Worm (Caenorhabditis elegans) whole organism, L4 larva: ENCODE data around the gene ZK1290.1.

Experiments used
- F49E8.2 ChIP-seq: sonication (generic microtip); optimal IDR thresholded peaks from 2 replicates; lab custom pipeline; 2016; ENCODE audit warnings: missing compliant biosample characterization, mild to moderate bottlenecking, missing genetic modification characterization, borderline replicate concordance
- R02D3.7 ChIP-seq: fragments of 150-350 bp; sonication (generic microtip); optimal IDR thresholded peaks from 3 replicates; lab custom pipeline; 2014; ENCODE audit warnings: missing biosample characterization, missing genetic modification characterization
- T20F7.1 ChIP-seq: fragments of 200-800 bp; sonication (Bioruptor generic); optimal IDR thresholded peaks from 2 replicates; lab custom pipeline; 2018; ENCODE audit warnings: mild to moderate bottlenecking, missing genetic modification characterization, missing compliant biosample characterization
- Y5F2A.4 ChIP-seq: fragments of 200-800 bp; sonication (Bioruptor generic); optimal IDR thresholded peaks from 2 replicates; lab custom pipeline; 2018; ENCODE audit warnings: mild to moderate bottlenecking, missing genetic modification characterization, missing compliant biosample characterization
- ZK337.2 ChIP-seq: fragments of 200-800 bp; sonication (Bioruptor generic); IDR thresholded peaks from 2 replicates; pipeline ENCODE4 v1.3.6; 2022; ENCODE audit warnings: missing genetic modification reagents, missing genetic modification characterization, missing compliant biosample characterization
- ZK546.5 ChIP-seq, 2 experiments: sonication (generic microtip); optimal IDR thresholded peaks; 2 replicates each; lab custom pipeline; 2017; ENCODE audit warnings: missing biosample characterization in 2 of 2, missing genetic modification characterization in 2 of 2
- aly-2 ChIP-seq: sonication (generic microtip); optimal IDR thresholded peaks from 2 replicates; lab custom pipeline; 2018; ENCODE audit warnings: missing biosample characterization, missing genetic modification characterization
- ceh-20 ChIP-seq: fragments of 200-800 bp; sonication (Bioruptor generic); IDR thresholded peaks from 2 replicates; pipeline ENCODE4 v1.3.6; 2022; ENCODE audit warnings: missing genetic modification reagents, missing genetic modification characterization, missing compliant biosample characterization
- ces-1 ChIP-seq: fragments of 150-350 bp; sonication (generic microtip); optimal IDR thresholded peaks from 4 replicates; lab custom pipeline; 2014; ENCODE audit warnings: missing biosample characterization, missing genetic modification reagents, missing genetic modification characterization
- cey-2 ChIP-seq: sonication (generic microtip); optimal IDR thresholded peaks from 3 replicates; lab custom pipeline; 2017; ENCODE audit warnings: missing genetic modification characterization, mild to moderate bottlenecking, missing compliant biosample characterization, antibody characterized with exemption, borderline replicate concordance; ENCODE audit not compliant: insufficient read depth
- ctbp-1 ChIP-seq: fragments of 200-800 bp; sonication (Bioruptor generic); IDR thresholded peaks from 2 replicates; pipeline ENCODE4 v1.3.6; 2022; ENCODE audit warnings: missing genetic modification reagents, missing genetic modification characterization, missing compliant biosample characterization
- daf-12 ChIP-seq: fragments of 150-350 bp; optimal IDR thresholded peaks from 2 replicates; lab custom pipeline; 2014; ENCODE audit warnings: missing biosample characterization, missing genetic modification reagents, missing genetic modification characterization
- daf-16 ChIP-seq, 3 experiments: sonication (generic microtip); optimal IDR thresholded peaks; 2 replicates each; lab custom pipeline; 2016 to 2017; ENCODE audit warnings: missing genetic modification characterization in 3 of 3, missing genetic modification reagents in 3 of 3, mild to moderate bottlenecking in 2 of 3, missing compliant biosample characterization in 2 of 3, missing biosample characterization in 1 of 3, moderate library complexity in 1 of 3
- daf-8 ChIP-seq: fragments of 200-800 bp; sonication (Bioruptor generic); IDR thresholded peaks from 2 replicates; pipeline ENCODE4 v1.3.6; 2022; ENCODE audit warnings: missing genetic modification characterization, missing compliant biosample characterization
- dmd-6 ChIP-seq: fragments of 200-800 bp; sonication (Bioruptor generic); IDR thresholded peaks from 2 replicates; pipeline ENCODE4 v1.3.6; 2022; ENCODE audit warnings: missing genetic modification reagents, missing genetic modification characterization, missing compliant biosample characterization
- dmd-8 ChIP-seq: fragments of 200-800 bp; sonication (Bioruptor generic); IDR thresholded peaks from 2 replicates; pipeline ENCODE4 v1.3.6; 2022; ENCODE audit warnings: missing genetic modification characterization, missing compliant biosample characterization
- fkh-10 ChIP-seq: fragments of 150-350 bp; optimal IDR thresholded peaks from 2 replicates; lab custom pipeline; 2014; ENCODE audit warnings: missing biosample characterization, missing genetic modification reagents, missing genetic modification characterization
- fos-1 ChIP-seq: fragments of 150-350 bp; optimal IDR thresholded peaks from 2 replicates; lab custom pipeline; 2014; ENCODE audit warnings: missing biosample characterization, missing genetic modification characterization
- gei-8 ChIP-seq: fragments of 200-800 bp; sonication (Bioruptor generic); optimal IDR thresholded peaks from 2 replicates; lab custom pipeline; 2018; ENCODE audit warnings: mild to moderate bottlenecking, missing genetic modification characterization, missing compliant biosample characterization
- hlh-30 ChIP-seq: sonication (generic microtip); optimal IDR thresholded peaks from 2 replicates; lab custom pipeline; 2017; ENCODE audit warnings: antibody characterized with exemption, mild to moderate bottlenecking, missing genetic modification characterization, missing compliant biosample characterization; ENCODE audit not compliant: insufficient read depth
- hmg-1.1 ChIP-seq: fragments of 200-800 bp; sonication (Bioruptor generic); IDR thresholded peaks from 2 replicates; pipeline ENCODE4 v1.3.6; 2022; ENCODE audit warnings: missing genetic modification reagents, missing genetic modification characterization, missing compliant biosample characterization
- lim-7 ChIP-seq: fragments of 200-800 bp; sonication (Bioruptor generic); IDR thresholded peaks from 2 replicates; pipeline ENCODE4 v1.3.6; 2022; ENCODE audit warnings: missing genetic modification characterization, missing compliant biosample characterization
- lin-1 ChIP-seq: fragments of 200-800 bp; sonication (Bioruptor generic); IDR thresholded peaks from 2 replicates; pipeline ENCODE4 v1.3.6; 2022; ENCODE audit warnings: missing genetic modification reagents, missing genetic modification characterization, missing compliant biosample characterization
- lin-15B ChIP-seq: fragments of 150-350 bp; sonication (generic microtip); optimal IDR thresholded peaks from 3 replicates; lab custom pipeline; 2014; ENCODE audit warnings: missing biosample characterization, missing genetic modification characterization
- lsy-2 ChIP-seq, 2 experiments: fragments of 150-350 bp in 1 of 2; sonication (generic microtip) in 1 of 2; optimal IDR thresholded peaks; 2 replicates each; lab custom pipeline; 2014 to 2017; ENCODE audit warnings: missing biosample characterization in 2 of 2, missing genetic modification characterization in 2 of 2
- mes-2 ChIP-seq: sonication (generic microtip); optimal IDR thresholded peaks from 2 replicates; lab custom pipeline; 2016; ENCODE audit warnings: missing genotype, mild to moderate bottlenecking, missing genetic modification characterization, missing compliant biosample characterization; ENCODE audit not compliant: poor library complexity, severe bottlenecking
- nhr-10 ChIP-seq: fragments of 150-350 bp; optimal IDR thresholded peaks from 2 replicates; lab custom pipeline; 2014; ENCODE audit warnings: missing biosample characterization, missing genetic modification characterization
- nhr-102 ChIP-seq: sonication (generic microtip); optimal IDR thresholded peaks from 2 replicates; lab custom pipeline; 2016; ENCODE audit warnings: mild to moderate bottlenecking, missing genetic modification characterization, moderate library complexity, missing compliant biosample characterization
- nhr-11 ChIP-seq: fragments of 150-350 bp; optimal IDR thresholded peaks from 2 replicates; lab custom pipeline; 2014; ENCODE audit warnings: missing biosample characterization, missing genetic modification characterization
- nhr-28 ChIP-seq: fragments of 150-350 bp; optimal IDR thresholded peaks from 2 replicates; lab custom pipeline; 2014; ENCODE audit warnings: missing biosample characterization, missing genetic modification characterization
- nhr-48 ChIP-seq: sonication (generic microtip); optimal IDR thresholded peaks from 2 replicates; lab custom pipeline; 2016; ENCODE audit warnings: mild to moderate bottlenecking, missing genetic modification characterization, missing compliant biosample characterization
- pha-4 ChIP-seq, 2 experiments: fragments of 150-350 bp in 1 of 2; fragments of 200-800 bp in 1 of 2; sonication (Bioruptor generic) in 1 of 2; IDR thresholded peaks in 1 of 2; optimal IDR thresholded peaks in 1 of 2; 2 replicates each; pipeline versions ENCODE4 v1.3.6 to Lab custom; 2014 to 2022; ENCODE audit warnings: missing genetic modification characterization in 2 of 2, missing genetic modification reagents in 2 of 2, missing biosample characterization in 1 of 2, missing compliant biosample characterization in 1 of 2
- rbr-2 ChIP-seq: sonication (generic microtip); optimal IDR thresholded peaks from 2 replicates; lab custom pipeline; 2016; ENCODE audit warnings: missing genotype, missing genetic modification characterization, missing compliant biosample characterization
- tra-1 ChIP-seq: fragments of 200-800 bp; sonication (Bioruptor generic); IDR thresholded peaks from 2 replicates; pipeline ENCODE4 v1.3.6; 2022; ENCODE audit warnings: missing genetic modification reagents, missing genetic modification characterization, missing compliant biosample characterization
- unc-130 ChIP-seq: sonication (generic microtip); optimal IDR thresholded peaks from 2 replicates; lab custom pipeline; 2016; ENCODE audit warnings: missing genetic modification reagents, missing genetic modification characterization, missing compliant biosample characterization
- unc-62 ChIP-seq, 3 experiments: fragments of 150-350 bp in 1 of 3; sonication (generic microtip); optimal IDR thresholded peaks in 2 of 3; peaks in 1 of 3; 1 replicate in 1 of 3; 2 replicates in 2 of 3; lab custom pipeline; 2014 to 2017; ENCODE audit warnings: missing biosample characterization in 3 of 3, missing genetic modification characterization in 3 of 3, missing genetic modification reagents in 3 of 3, missing genotype in 1 of 3
- zag-1 ChIP-seq: fragments of 150-350 bp; optimal IDR thresholded peaks from 2 replicates; lab custom pipeline; 2014; ENCODE audit warnings: missing biosample characterization, missing genetic modification characterization
- zip-11 ChIP-seq: fragments of 200-800 bp; sonication (Bioruptor generic); IDR thresholded peaks from 2 replicates; pipeline ENCODE4 v1.3.6; 2022; ENCODE audit warnings: missing genetic modification characterization, missing compliant biosample characterization

ZK1290.1 gene

ce11 chrII:7593227-7593626 lies 31.7 kb downstream of the ZK1290.1 start (continued):
- no peak for TF ChIP-seq hlh-30 (tag; lab: Kevin White, UChicago)
- TF ChIP-seq zag-1 (tag; lab: Kevin White, UChicago) = no peak
- 0 out of 2 replicates have a peak, but pooled peaks have one; percentile 12 for TF ChIP-seq dmd-6 (GFP tag; lab: Robert Waterston, UW)
- TF ChIP-seq daf-16 (GFP tag; optimal IDR thresholded peaks at IDR 0.05; lab: Kevin White, UChicago) = no peak
- no peak for TF ChIP-seq daf-16 (tag; optimal IDR thresholded peaks at IDR 0.05; lab: Kevin White, UChicago)
- TF ChIP-seq dmd-8 (GFP tag; lab: Robert Waterston, UW) = no peak
- TF ChIP-seq ctbp-1 (GFP tag; lab: Robert Waterston, UW) = peak; percentile 72; the same call in 1 of the 2 replicates
- TF ChIP-seq zip-11 (GFP tag; lab: Robert Waterston, UW) = no peak
- TF ChIP-seq cey-2 (tag; lab: Kevin White, UChicago) = no peak
- no peak for TF ChIP-seq fos-1 (tag; lab: Kevin White, UChicago)
- no peak for TF ChIP-seq lim-7 (GFP tag; lab: Robert Waterston, UW)
- TF ChIP-seq lin-1 (GFP tag; lab: Robert Waterston, UW) = no peak
- TF ChIP-seq hmg-1.1 (GFP tag; lab: Robert Waterston, UW) = peak; percentile 62
- no peak for TF ChIP-seq daf-12 (tag; lab: Kevin White, UChicago)
- TF ChIP-seq ZK546.5 (tag; optimal IDR thresholded peaks at IDR 0.05; lab: Kevin White, UChicago) = no peak
- TF ChIP-seq T20F7.1 (GFP tag; lab: Kevin White, UChicago) = no peak
- peak in 1 of 2 experiments; percentile 27 for TF ChIP-seq lsy-2 (tag; optimal IDR thresholded peaks at IDR 0.05; lab: Kevin White, UChicago)
- peak in 1 of 2 experiments; percentile 94 for TF ChIP-seq unc-62 (GFP tag; optimal IDR thresholded peaks at IDR 0.05 in 1 of 2; lab: Kevin White, UChicago)
- no peak for TF ChIP-seq unc-62 (tag; optimal IDR thresholded peaks at IDR 0.05; lab: Kevin White, UChicago)
- no peak for TF ChIP-seq unc-130 (GFP tag; lab: Kevin White, UChicago)
- peak; percentile 49 for TF ChIP-seq rbr-2 (tag; lab: Kevin White, UChicago)
- TF ChIP-seq nhr-11 (tag; lab: Kevin White, UChicago) = no peak
- TF ChIP-seq F49E8.2 (tag; lab: Kevin White, UChicago) = no peak
- TF ChIP-seq R02D3.7 (tag; lab: Kevin White, UChicago) = no peak
- TF ChIP-seq ceh-20 (GFP tag; lab: Robert Waterston, UW) = 0 out of 2 replicates have a peak, but pooled peaks have one; percentile 37
- TF ChIP-seq aly-2 (tag; lab: Kevin White, UChicago) = no peak
- no peak for TF ChIP-seq gei-8
- TF ChIP-seq ZK337.2 (GFP tag; lab: Robert Waterston, UW) = no peak
- no peak for TF ChIP-seq daf-8 (GFP tag; lab: Robert Waterston, UW)
- peak; percentile 3 for TF ChIP-seq mes-2 (tag; lab: Kevin White, UChicago)
- no peak for TF ChIP-seq lin-15B (tag; lab: Kevin White, UChicago)

- TF ChIP-seq nhr-48 (no peak), R02D3.7 (tag; lab: Kevin White, UChicago) (no peak), tra-1 (GFP tag; lab: Robert Waterston, UW) (no peak), Y5F2A.4 (GFP tag; lab: Kevin White, UChicago) (no peak), F49E8.2 (tag; lab: Kevin White, UChicago) (no peak), dmd-8 (GFP tag; lab: Robert Waterston, UW) (no peak), daf-16 (GFP tag; optimal IDR thresholded peaks at IDR 0.05; lab: Kevin White, UChicago) (no peak), daf-16 (tag; optimal IDR thresholded peaks at IDR 0.05; lab: Kevin White, UChicago) (no peak), nhr-28 (tag; lab: Kevin White, UChicago) (no peak), fkh-10 (GFP tag; lab: Kevin White, UChicago) (peak; percentile 61), nhr-102 (tag; lab: Kevin White, UChicago) (no peak), pha-4 (GFP tag; IDR thresholded peaks at IDR 0.05; lab: Robert Waterston, UW) (no peak), pha-4 (tag; optimal IDR thresholded peaks at IDR 0.05; lab: Kevin White, UChicago) (no peak), ces-1 (peak; percentile 67), nhr-10 (tag; lab: Kevin White, UChicago) (no peak)
Observed at ce11 chrII:7594262-7594661, 32.7 kb downstream of the ZK1290.1 start.
